Fruit fly (Drosophila melanogaster): ENCODE measurements around the gene up.

The up gene

DNA sequence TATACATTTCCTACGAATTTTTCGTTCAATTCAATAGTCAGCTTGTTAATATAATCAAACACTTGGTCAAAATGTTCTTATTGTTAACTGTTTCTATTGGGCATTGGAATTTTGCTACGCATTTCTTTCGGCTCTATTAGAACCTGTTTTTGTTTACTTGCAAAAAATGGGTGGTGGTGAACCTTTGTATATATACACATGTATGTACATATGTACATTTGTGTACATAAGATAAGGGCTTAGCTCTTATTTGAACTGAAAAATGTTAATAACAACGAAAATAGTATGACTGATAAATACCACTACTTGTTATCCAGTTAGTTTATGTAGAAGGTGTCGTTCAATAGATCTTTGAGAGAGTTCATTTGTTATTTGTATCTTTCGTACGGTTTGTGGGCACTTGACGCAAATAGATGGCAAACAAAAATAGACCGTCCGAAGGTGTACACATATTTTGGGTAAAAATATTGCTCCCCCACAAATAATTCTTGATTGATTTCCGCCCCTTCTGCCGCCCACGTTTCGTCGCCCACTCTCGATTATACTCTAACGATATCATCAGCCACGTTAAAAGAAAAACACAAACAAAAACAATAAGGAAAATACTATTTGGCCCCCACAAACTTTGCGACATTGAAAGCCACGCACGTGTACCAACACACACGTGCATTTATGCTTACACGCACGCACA lies 23.7 kb upstream of the up start (continued):
- TF ChIP-seq CG5245 (GFP tag; optimal IDR thresholded peaks at IDR 0.05) (no peak), tap (tag; optimal IDR thresholded peaks at IDR 0.05) (no peak), pzg (GFP tag; optimal IDR thresholded peaks at IDR 0.05) (no peak), chn (GFP tag; optimal IDR thresholded peaks at IDR 0.05) (no peak), schlank (tag; optimal IDR thresholded peaks at IDR 0.05) (peak; percentile 67), sob (GFP tag; IDR thresholded peaks at IDR 0.05) (no peak), Atf3 (GFP tag; optimal IDR thresholded peaks at IDR 0.05) (no peak), CG16813 (GFP tag; IDR thresholded peaks at IDR 0.05; ENCODE audit: partially characterized antibody) (no peak), Ravus (GFP tag; IDR thresholded peaks at IDR 0.05) (no peak), zen2 (GFP tag; IDR thresholded peaks at IDR 0.05; ENCODE audit: partially characterized antibody) (no peak), sna (GFP tag; IDR thresholded peaks at IDR 0.05; ENCODE audit: partially characterized antibody) (no peak), exex (tag; optimal IDR thresholded peaks at IDR 0.05) (peak; percentile 16), Ets97D (GFP tag; optimal IDR thresholded peaks at IDR 0.05) (no peak), CG12071 (GFP tag; optimal IDR thresholded peaks at IDR 0.05) (peak; percentile 55), Hr3 (GFP tag; optimal IDR thresholded peaks at IDR 0.05) (no peak), Hr51 (GFP tag; optimal IDR thresholded peaks at IDR 0.05) (no peak), cas (GFP tag; IDR thresholded peaks at IDR 0.05) (no peak), ac (GFP tag; optimal IDR thresholded peaks at IDR 0.05) (peak; percentile 17), CG7928 (GFP tag; optimal IDR thresholded peaks at IDR 0.05) (no peak), Sin3A (optimal IDR thresholded peaks at IDR 0.05) (no peak), CG2120 (GFP tag; optimal IDR thresholded peaks at IDR 0.05) (peak; percentile 26), CG7786 (GFP tag; optimal IDR thresholded peaks at IDR 0.05) (no peak), her (GFP tag; optimal IDR thresholded peaks at IDR 0.05) (peak; percentile 27), CG15269 (tag; optimal IDR thresholded peaks at IDR 0.05) (peak; percentile 22), Poxn (GFP tag; IDR thresholded peaks at IDR 0.05) (no peak), CG2678 (tag; optimal IDR thresholded peaks at IDR 0.05) (peak; percentile 75), CG4617 (GFP tag; optimal IDR thresholded peaks at IDR 0.05; ENCODE audit: borderline replicate concordance) (no peak), Spps (tag; optimal IDR thresholded peaks at IDR 0.05) (no peak), nau (GFP tag; optimal IDR thresholded peaks at IDR 0.05) (peak; percentile 34), CG3281 (GFP tag; optimal IDR thresholded peaks at IDR 0.05) (peak; percentile 64), ssp (GFP tag; IDR thresholded peaks at IDR 0.05) (no peak), Six4 (GFP tag; optimal IDR thresholded peaks at IDR 0.05) (no peak), CG10979 (tag; optimal IDR thresholded peaks at IDR 0.05) (no peak), sug (tag; optimal IDR thresholded peaks at IDR 0.05) (peak; percentile 79), mirr (GFP tag; optimal IDR thresholded peaks at IDR 0.05) (no peak), YL-1 (GFP tag; optimal IDR thresholded peaks at IDR 0.05) (no peak), Ssrp (tag; optimal IDR thresholded peaks at IDR 0.05) (no peak), CG18764 (GFP tag; optimal IDR thresholded peaks at IDR 0.05) (peak; percentile 12), CG9932 (GFP tag; IDR thresholded peaks at IDR 0.05) (0 out of 2 replicates have a peak, but pooled peaks have one; percentile 29), CG2202 (tag; optimal IDR thresholded peaks at IDR 0.05) (no peak), B-H2 (GFP tag; optimal IDR thresholded peaks at IDR 0.05) (peak; percentile 77), CG10147 (GFP tag; optimal IDR thresholded peaks at IDR 0.05) (peak; percentile 16), CG8478 (optimal IDR thresholded peaks at IDR 0.05) (no peak), fu2 (GFP tag; optimal IDR thresholded peaks at IDR 0.05) (no peak), BEAF-32 (GFP tag; optimal IDR thresholded peaks at IDR 0.05) (no peak), Kr (GFP tag; optimal IDR thresholded peaks at IDR 0.05) (no peak), CG13287 (GFP tag; IDR thresholded peaks at IDR 0.05; ENCODE audit: partially characterized antibody) (no peak), E2f1 (GFP tag; IDR thresholded peaks at IDR 0.05) (no peak), row (GFP tag; IDR thresholded peaks at IDR 0.05) (no peak; the same call in 2 of the 3 replicates), Fer3 (tag; optimal IDR thresholded peaks at IDR 0.05) (peak; percentile 73)
